Worm (Caenorhabditis elegans) whole organism, L1 larva: ENCODE data around the gene C27F2.10.

ENCODE experiments used
- C04F5.9 ChIP-seq: sonication (generic microtip); optimal IDR thresholded peaks from 2 replicates; lab custom pipeline; 2016; ENCODE audit warnings: missing genetic modification characterization, missing compliant biosample characterization
- Y116A8C.19 ChIP-seq: sonication (generic microtip); optimal IDR thresholded peaks from 2 replicates; lab custom pipeline; 2016; ENCODE audit warnings: missing compliant biosample characterization, missing genetic modification characterization, borderline replicate concordance
- alr-1 ChIP-seq: fragments of 200-800 bp; sonication (Bioruptor generic); optimal IDR thresholded peaks from 2 replicates; lab custom pipeline; 2018; ENCODE audit warnings: borderline replicate concordance, mild to moderate bottlenecking, missing genetic modification characterization, missing compliant biosample characterization
- ama-1 ChIP-seq: fragments of 150-350 bp; optimal IDR thresholded peaks from 2 replicates; lab custom pipeline; 2014
- blmp-1 ChIP-seq: fragments of 150-350 bp; optimal IDR thresholded peaks from 2 replicates; lab custom pipeline; 2014; ENCODE audit warnings: missing biosample characterization, missing genetic modification characterization
- ceh-63 ChIP-seq: fragments of 200-800 bp; sonication (Bioruptor generic); optimal IDR thresholded peaks from 2 replicates; lab custom pipeline; 2018; ENCODE audit warnings: mild to moderate bottlenecking, missing genetic modification characterization, missing compliant biosample characterization
- efl-1 ChIP-seq, 4 experiments: fragments of 150-350 bp; optimal IDR thresholded peaks in 3 of 4; peaks in 1 of 4; 1 replicate in 1 of 4; 2 replicates in 3 of 4; lab custom pipeline; 2014; ENCODE audit warnings: missing biosample characterization in 2 of 4, missing genetic modification characterization in 2 of 4, missing genetic modification reagents in 2 of 4
- efl-3 ChIP-seq: fragments of 200-800 bp; sonication (Bioruptor generic); optimal IDR thresholded peaks from 2 replicates; lab custom pipeline; 2018; ENCODE audit warnings: mild to moderate bottlenecking, missing genetic modification characterization, missing compliant biosample characterization
- egl-13 ChIP-seq: sonication (generic microtip); optimal IDR thresholded peaks from 2 replicates; lab custom pipeline; 2016; ENCODE audit warnings: missing genotype, missing genetic modification reagents, missing genetic modification characterization, missing compliant biosample characterization
- egl-27 ChIP-seq, 2 experiments: fragments of 150-350 bp in 1 of 2; sonication (generic microtip); optimal IDR thresholded peaks; 3 replicates each; lab custom pipeline; 2017 to 2018; ENCODE audit warnings: missing biosample characterization in 2 of 2, missing genetic modification characterization in 2 of 2, missing genetic modification reagents in 2 of 2
- elt-2 ChIP-seq: sonication (generic microtip); optimal IDR thresholded peaks from 2 replicates; lab custom pipeline; 2016; ENCODE audit warnings: missing genetic modification characterization, mild to moderate bottlenecking, inconsistent platforms, missing compliant biosample characterization, missing genetic modification reagents
- elt-3 ChIP-seq, 6 experiments: fragments of 150-350 bp in 1 of 6; sonication (generic microtip); optimal IDR thresholded peaks; 2 replicates each; lab custom pipeline; 2017 to 2018; ENCODE audit warnings: missing biosample characterization in 6 of 6, missing genetic modification characterization in 6 of 6, inconsistent platforms in 1 of 6
- fkh-10 ChIP-seq: sonication (generic microtip); optimal IDR thresholded peaks from 2 replicates; lab custom pipeline; 2017; ENCODE audit warnings: missing biosample characterization, missing genetic modification reagents, missing genetic modification characterization
- grh-1 ChIP-seq: fragments of 200-800 bp; sonication (Bioruptor generic); IDR thresholded peaks from 2 replicates; pipeline ENCODE4 v1.3.6; 2022; ENCODE audit warnings: missing genetic modification reagents, missing genetic modification characterization, missing compliant biosample characterization
- hpl-2 ChIP-seq: fragments of 150-350 bp; optimal IDR thresholded peaks from 2 replicates; lab custom pipeline; 2014; ENCODE audit warnings: missing biosample characterization, missing genetic modification reagents, missing genetic modification characterization
- irx-1 ChIP-seq: sonication (generic microtip); optimal IDR thresholded peaks from 2 replicates; lab custom pipeline; 2016; ENCODE audit warnings: missing genetic modification characterization, missing compliant biosample characterization
- jun-1 ChIP-seq: fragments of 150-350 bp; optimal IDR thresholded peaks from 2 replicates; lab custom pipeline; 2014; ENCODE audit warnings: missing biosample characterization, missing genetic modification reagents, missing genetic modification characterization
- lin-13 ChIP-seq: fragments of 150-350 bp; optimal IDR thresholded peaks from 2 replicates; lab custom pipeline; 2014; ENCODE audit warnings: missing biosample characterization, missing genetic modification reagents, missing genetic modification characterization
- lin-14 ChIP-seq: fragments of 200-800 bp; sonication (Bioruptor generic); optimal IDR thresholded peaks from 2 replicates; lab custom pipeline; 2018; ENCODE audit warnings: mild to moderate bottlenecking, missing genetic modification characterization, moderate library complexity, missing compliant biosample characterization
- lin-35 ChIP-seq, 2 experiments: fragments of 150-350 bp; optimal IDR thresholded peaks; 2 replicates each; lab custom pipeline; 2014; ENCODE audit warnings: missing biosample characterization in 2 of 2, missing genetic modification characterization in 2 of 2, missing genetic modification reagents in 2 of 2
- lin-39 ChIP-seq: fragments of 150-350 bp; optimal IDR thresholded peaks from 2 replicates; lab custom pipeline; 2014; ENCODE audit warnings: missing biosample characterization, missing genetic modification reagents, missing genetic modification characterization
- lir-3 ChIP-seq: sonication (generic microtip); optimal IDR thresholded peaks from 2 replicates; lab custom pipeline; 2016; ENCODE audit warnings: mild to moderate bottlenecking, missing genetic modification characterization, moderate library complexity, missing compliant biosample characterization; ENCODE audit not compliant: poor library complexity
- mdl-1 ChIP-seq, 2 experiments: fragments of 150-350 bp; optimal IDR thresholded peaks; 2 replicates each; lab custom pipeline; 2014 to 2017; ENCODE audit warnings: missing biosample characterization in 2 of 2, missing genetic modification characterization in 2 of 2, inconsistent platforms in 1 of 2
- mep-1 ChIP-seq: fragments of 150-350 bp; optimal IDR thresholded peaks from 2 replicates; lab custom pipeline; 2014; ENCODE audit warnings: missing biosample characterization, missing genetic modification characterization
- nhr-20 ChIP-seq: sonication (generic microtip); optimal IDR thresholded peaks from 2 replicates; lab custom pipeline; 2016; ENCODE audit warnings: mild to moderate bottlenecking, missing genetic modification characterization, missing compliant biosample characterization
- nhr-47 ChIP-seq: sonication (generic microtip); optimal IDR thresholded peaks from 2 replicates; lab custom pipeline; 2016; ENCODE audit warnings: mild to moderate bottlenecking, missing genetic modification characterization, moderate library complexity, missing compliant biosample characterization
- nhr-71 ChIP-seq: sonication (generic microtip); optimal IDR thresholded peaks from 2 replicates; lab custom pipeline; 2016; ENCODE audit warnings: mild to moderate bottlenecking, missing genetic modification characterization, moderate library complexity, missing compliant biosample characterization
- nhr-76 ChIP-seq: sonication (generic microtip); optimal IDR thresholded peaks from 2 replicates; lab custom pipeline; 2017; ENCODE audit warnings: missing biosample characterization, missing genetic modification characterization
- nhr-85 ChIP-seq: sonication (generic microtip); peaks from one replicate; lab custom pipeline; 2016; ENCODE audit warnings: missing genetic modification characterization, inconsistent platforms, missing compliant biosample characterization
- skn-1 ChIP-seq: fragments of 150-350 bp; optimal IDR thresholded peaks from 2 replicates; lab custom pipeline; 2014; ENCODE audit warnings: missing biosample characterization, missing genetic modification characterization
- snpc-4 ChIP-seq: fragments of 150-350 bp; optimal IDR thresholded peaks from 2 replicates; lab custom pipeline; 2014; ENCODE audit warnings: missing biosample characterization, missing genetic modification characterization
- snu-23 ChIP-seq: sonication (generic microtip); optimal IDR thresholded peaks from 2 replicates; lab custom pipeline; 2016; ENCODE audit warnings: missing genetic modification characterization, missing compliant biosample characterization
- sptf-1 ChIP-seq: fragments of 150-350 bp; optimal IDR thresholded peaks from 2 replicates; lab custom pipeline; 2014; ENCODE audit warnings: missing biosample characterization, missing genetic modification characterization
- sup-37 ChIP-seq: fragments of 200-800 bp; sonication (Bioruptor generic); optimal IDR thresholded peaks from 2 replicates; lab custom pipeline; 2018; ENCODE audit warnings: mild to moderate bottlenecking, missing genetic modification characterization, missing compliant biosample characterization
- tlp-1 ChIP-seq: fragments of 150-350 bp; optimal IDR thresholded peaks from 2 replicates; lab custom pipeline; 2014; ENCODE audit warnings: missing biosample characterization, missing genetic modification characterization
- unc-130 ChIP-seq: fragments of 150-350 bp; optimal IDR thresholded peaks from 2 replicates; lab custom pipeline; 2017; ENCODE audit warnings: missing biosample characterization, missing genetic modification characterization, inconsistent platforms
- unc-30 ChIP-seq: sonication (generic microtip); optimal IDR thresholded peaks from 2 replicates; lab custom pipeline; 2017; ENCODE audit warnings: missing biosample characterization, missing genetic modification characterization
- unc-86 ChIP-seq: sonication (generic microtip); optimal IDR thresholded peaks from 2 replicates; lab custom pipeline; 2016; ENCODE audit warnings: missing genetic modification characterization, missing compliant biosample characterization
- ztf-11 ChIP-seq, 2 experiments: sonication (generic microtip); optimal IDR thresholded peaks; 2 replicates each; lab custom pipeline; 2016 to 2017; ENCODE audit warnings: missing genetic modification characterization in 2 of 2, missing biosample characterization in 1 of 2, missing compliant biosample characterization in 1 of 2
- ztf-4 ChIP-seq: fragments of 150-350 bp; optimal IDR thresholded peaks from 2 replicates; lab custom pipeline; 2014; ENCODE audit warnings: missing biosample characterization, missing genetic modification characterization

Gene C27F2.10

ce11 chrIII:5024393-5024964 lies 37.8 kb upstream of the C27F2.10 start, which contains the start of gene pcf-11 (continued):
- TF ChIP-seq unc-30 (tag; lab: Kevin White, UChicago), result no peak
- no peak for TF ChIP-seq nhr-76 (tag; lab: Kevin White, UChicago)
- TF ChIP-seq ztf-11 (tag; optimal IDR thresholded peaks at IDR 0.05; lab: Kevin White, UChicago), result no peak
- TF ChIP-seq lir-3 (tag; lab: Kevin White, UChicago), result peak; percentile 43
- TF ChIP-seq egl-13 (tag; lab: Kevin White, UChicago), result no peak
- no peak for TF ChIP-seq efl-3
- no peak for TF ChIP-seq ceh-63 (GFP tag; lab: Kevin White, UChicago)
- peak; percentile 74 for TF ChIP-seq lin-14
- peak; percentile 69 for TF ChIP-seq nhr-71 (tag; lab: Kevin White, UChicago)
- no peak for TF ChIP-seq grh-1 (GFP tag; lab: Robert Waterston, UW)
- TF ChIP-seq mep-1, result peak; percentile 33
- TF ChIP-seq elt-2, result no peak
- no peak for TF ChIP-seq alr-1 (tag; lab: Kevin White, UChicago)
- peak; percentile 66 to 71 for TF ChIP-seq efl-1 (optimal IDR thresholded peaks at IDR 0.05; lab: Kevin White, UChicago)
- TF ChIP-seq efl-1 (GFP tag; optimal IDR thresholded peaks at IDR 0.05 in 1 of 2; lab: Kevin White, UChicago), result peak; percentile 54 to 96
- no peak for TF ChIP-seq fkh-10 (GFP tag; lab: Kevin White, UChicago)
- TF ChIP-seq tlp-1, result no peak
- peak in 1 of 2 experiments; percentile 80 for TF ChIP-seq mdl-1 (tag; optimal IDR thresholded peaks at IDR 0.05; lab: Kevin White, UChicago)
- no peak for TF ChIP-seq unc-130 (tag; lab: Kevin White, UChicago)
- TF ChIP-seq elt-3 (tag; optimal IDR thresholded peaks at IDR 0.05; lab: Kevin White, UChicago), result peak in 2 of 6 experiments; percentile 5 to 8
- TF ChIP-seq lin-35 (GFP tag; optimal IDR thresholded peaks at IDR 0.05; lab: Kevin White, UChicago), result peak; percentile 69 to 75
- no peak for TF ChIP-seq egl-27 (tag; optimal IDR thresholded peaks at IDR 0.05; lab: Kevin White, UChicago)
- peak; percentile 38 for TF ChIP-seq nhr-20 (tag; lab: Kevin White, UChicago)
- peak; percentile 78 for TF ChIP-seq snu-23 (GFP tag; lab: Kevin White, UChicago)
- TF ChIP-seq hpl-2 (GFP tag; lab: Kevin White, UChicago), result no peak
- TF ChIP-seq skn-1 (tag; lab: Kevin White, UChicago), result peak; percentile 58
- no peak for TF ChIP-seq sptf-1 (tag; lab: Kevin White, UChicago)
- no peak for TF ChIP-seq sup-37 (GFP tag; lab: Kevin White, UChicago)
- TF ChIP-seq jun-1, result peak; percentile 10
- peak; percentile 28 for TF ChIP-seq lin-13 (GFP tag; lab: Kevin White, UChicago)
- TF ChIP-seq unc-86 (tag; lab: Kevin White, UChicago), result peak; percentile 53
- no peak for TF ChIP-seq lin-39

- peak; percentile 32 for TF ChIP-seq ztf-4 (tag; lab: Kevin White, UChicago)
- TF ChIP-seq irx-1 (tag; lab: Kevin White, UChicago), result no peak
- TF ChIP-seq skn-1 (tag; lab: Kevin White, UChicago), result no peak
- TF ChIP-seq ztf-11 (tag; optimal IDR thresholded peaks at IDR 0.05; lab: Kevin White, UChicago), result no peak
- peak; percentile 26 for TF ChIP-seq nhr-85 (tag; lab: Kevin White, UChicago)
- no peak for TF ChIP-seq tlp-1
- no peak for TF ChIP-seq blmp-1 (tag; lab: Kevin White, UChicago)
- TF ChIP-seq Y116A8C.19 (tag; lab: Kevin White, UChicago), result no peak
Measured at ce11 chrIII:5023642-5024041, 36.9 kb upstream of the C27F2.10 start.

- TF ChIP-seq snpc-4 (tag; lab: Kevin White, UChicago) (no peak), nhr-47 (no peak), ama-1 (lab: Kevin White, UChicago) (no peak), efl-1 (optimal IDR thresholded peaks at IDR 0.05; lab: Kevin White, UChicago) (no peak), efl-1 (GFP tag; optimal IDR thresholded peaks at IDR 0.05 in 1 of 2; lab: Kevin White, UChicago) (peak in 1 of 2 experiments; percentile 68), jun-1 (no peak), C04F5.9 (tag; lab: Kevin White, UChicago) (no peak)
Measured at ce11 chrIII:5022964-5023363, 36.3 kb upstream of the C27F2.10 start, which contains the start of gene R144.13. Gene R144.13, plus strand, starts transcription at chrIII:5023264.
